Worm (Caenorhabditis elegans): ENCODE data around the gene erh-1.

- TF ChIP-seq flt-1 (GFP tag; IDR thresholded peaks at IDR 0.05) (no peak), ztf-29 (GFP tag; IDR thresholded peaks at IDR 0.05) (no peak)
Observed at ce11 chrV:10528500-10528899, 50.4 kb downstream of the erh-1 start, which contains the start of gene F25D1.3.

All from whole organism, midembryonic.